Fruit fly (Drosophila melanogaster) whole organism, adult: Measurements from ENCODE around the gene CG14102.
A peak's percentile ranks its signal among the peaks of the same experiment; 100 is the strongest.

ENCODE experiments used
- CG11617 ChIP-seq: fragments of 200-800 bp; sonication (Bioruptor generic); optimal IDR thresholded peaks from 2 replicates; lab custom pipeline; 2017; ENCODE audit warnings: mild to moderate bottlenecking, missing biosample characterization, missing genetic modification reagents, missing genetic modification characterization
- CG12768 ChIP-seq: fragments of 200-800 bp; sonication (Bioruptor generic); optimal IDR thresholded peaks from 2 replicates; lab custom pipeline; 2017; ENCODE audit warnings: missing biosample characterization, missing genetic modification characterization, mild to moderate bottlenecking, moderate library complexity, missing genetic modification reagents
- CG14711 ChIP-seq: fragments of 200-800 bp; sonication (Bioruptor generic); optimal IDR thresholded peaks from 2 replicates; lab custom pipeline; 2018; ENCODE audit warnings: missing biosample characterization, mild to moderate bottlenecking, missing genetic modification characterization, moderate library complexity
- CG1620 ChIP-seq: fragments of 200-800 bp; sonication (Bioruptor generic); optimal IDR thresholded peaks from 2 replicates; lab custom pipeline; 2016; ENCODE audit warnings: missing biosample characterization, missing genetic modification characterization
- CG33017 ChIP-seq: fragments of 200-800 bp; sonication (Bioruptor generic); optimal IDR thresholded peaks from 2 replicates; lab custom pipeline; 2018; ENCODE audit warnings: missing biosample characterization, mild to moderate bottlenecking, missing genetic modification characterization, moderate library complexity
- CG5204 ChIP-seq: fragments of 200-800 bp; sonication (Bioruptor generic); optimal IDR thresholded peaks from 2 replicates; lab custom pipeline; 2016; ENCODE audit warnings: missing biosample characterization, missing genetic modification characterization
- CG7101 ChIP-seq: fragments of 200-800 bp; sonication (Bioruptor generic); optimal IDR thresholded peaks from 2 replicates; lab custom pipeline; 2018; ENCODE audit warnings: missing biosample characterization, mild to moderate bottlenecking, missing genetic modification characterization, moderate library complexity
- Clk ChIP-seq: fragments of 200-800 bp; sonication (Bioruptor generic); optimal IDR thresholded peaks from 2 replicates; lab custom pipeline; 2017; ENCODE audit warnings: missing biosample characterization, missing genetic modification characterization
- bab1 ChIP-seq: fragments of 200-800 bp; sonication (Bioruptor generic); optimal IDR thresholded peaks from 3 replicates; lab custom pipeline; 2019; ENCODE audit warnings: missing biosample characterization, mild to moderate bottlenecking, missing genetic modification characterization, moderate library complexity
- cic ChIP-seq: fragments of 200-800 bp; sonication (Bioruptor generic); optimal IDR thresholded peaks from 2 replicates; lab custom pipeline; 2017; ENCODE audit warnings: missing biosample characterization, mild to moderate bottlenecking, missing genetic modification characterization, moderate library complexity
- cnc ChIP-seq, 2 experiments: fragments of >200 bp; optimal IDR thresholded peaks; 2 replicates each; lab custom pipeline; 2017
- kay ChIP-seq: fragments of 200-800 bp; sonication (Bioruptor generic); peaks from one replicate; lab custom pipeline; 2016; ENCODE audit warnings: missing biosample characterization, missing genetic modification characterization, borderline replicate concordance
- ovo ChIP-seq: fragments of 200-800 bp; sonication (Bioruptor generic); optimal IDR thresholded peaks from 2 replicates; lab custom pipeline; 2016; ENCODE audit warnings: missing biosample characterization, missing genetic modification characterization
- toe ChIP-seq: fragments of 200-800 bp; sonication (Bioruptor generic); optimal IDR thresholded peaks from 2 replicates; lab custom pipeline; 2016; ENCODE audit warnings: missing biosample characterization, missing genetic modification characterization

dm6 chr3L:19777279-19777960, 23.7 kb downstream of the CG14102 start:
- TF ChIP-seq cnc (optimal IDR thresholded peaks at IDR 0.05; lab: Kevin White, UChicago) (no peak), toe (no peak), ovo (no peak), CG1620 (no peak), CG7101 (tag; lab: Kevin White, UChicago) (no peak), bab1 (no peak), CG5204 (GFP tag; lab: Kevin White, UChicago) (no peak), cic (GFP tag; lab: Kevin White, UChicago) (peak; percentile 58), CG11617 (GFP tag; lab: Kevin White, UChicago) (no peak), CG14711 (no peak), CG12768 (GFP tag; lab: Kevin White, UChicago) (no peak), kay (no peak), CG33017 (tag; lab: Kevin White, UChicago) (no peak), Clk (no peak)
